8 worm cellular contexts compared by ENCODE assay signal in the genomic region with DNA sequence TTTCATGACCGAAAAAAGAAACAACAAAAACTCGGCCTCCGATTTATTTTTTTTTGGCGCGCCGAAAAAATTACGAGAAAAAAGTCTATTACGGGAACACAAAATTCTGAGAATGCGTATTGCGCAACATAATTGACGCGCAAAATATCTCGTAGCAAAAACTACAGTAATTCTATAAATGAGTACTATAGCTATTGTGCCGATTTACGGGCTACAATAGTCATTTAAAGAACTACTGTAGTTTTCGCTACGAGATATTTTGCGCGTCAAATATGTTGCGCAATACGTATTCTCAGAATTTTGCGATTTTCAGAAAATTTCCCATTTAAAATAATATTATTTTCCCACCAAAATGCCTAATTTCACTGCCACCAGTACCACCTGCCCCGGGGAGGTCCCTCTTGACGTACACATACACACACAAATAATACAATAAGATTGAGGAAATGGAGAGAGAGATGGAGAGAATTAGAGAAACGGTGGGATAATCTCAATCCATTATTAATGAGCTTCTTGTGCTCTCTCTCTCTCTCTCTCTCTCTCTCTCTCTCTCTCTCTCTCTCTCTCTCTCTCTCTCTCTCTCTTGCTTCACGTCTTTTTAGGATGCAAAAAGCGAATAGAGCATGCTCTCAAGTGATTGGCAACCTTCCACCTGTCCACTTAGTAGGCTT.
TF ChIP-seq lines count a peak whose summit lies in the region.

No protein-coding gene starts in this region.

TF ChIP-seq in whole organism, L1 larva, 84 proteins besides CTCF, POLR2A, EP300 and RAD21:
- TF ChIP-seq lin-14 (GFP tag; optimal IDR thresholded peaks at IDR 0.05; lab: Kevin White, UChicago) (peak; percentile 60), nhr-76 (tag; optimal IDR thresholded peaks at IDR 0.05; lab: Kevin White, UChicago) (no peak), unc-86 (tag; optimal IDR thresholded peaks at IDR 0.05; lab: Kevin White, UChicago) (peak; percentile 35)

TF ChIP-seq in whole organism, L2 larva, 48 proteins besides CTCF, POLR2A, EP300 and RAD21 (continues in another document):
- TF ChIP-seq alr-1 (tag; optimal IDR thresholded peaks at IDR 0.05; lab: Kevin White, UChicago) (no peak), nhr-25 (tag; optimal IDR thresholded peaks at IDR 0.05; lab: Kevin White, UChicago) (no peak), crh-2 (tag; optimal IDR thresholded peaks at IDR 0.05; lab: Kevin White, UChicago) (no peak), nhr-12 (tag; optimal IDR thresholded peaks at IDR 0.05; lab: Kevin White, UChicago) (no peak), mbf-1 (tag; optimal IDR thresholded peaks at IDR 0.05; lab: Kevin White, UChicago) (no peak), snpc-4 (tag; optimal IDR thresholded peaks at IDR 0.05; lab: Kevin White, UChicago) (no peak), gmeb-1 (tag; optimal IDR thresholded peaks at IDR 0.05; lab: Kevin White, UChicago) (no peak), sma-9 (GFP tag; optimal IDR thresholded peaks at IDR 0.05; lab: Kevin White, UChicago) (peak; percentile 24), sma-9 (tag; optimal IDR thresholded peaks at IDR 0.05; lab: Kevin White, UChicago) (no peak), mdl-1 (tag; optimal IDR thresholded peaks at IDR 0.05; lab: Kevin White, UChicago) (no peak), ZK546.5 (tag; optimal IDR thresholded peaks at IDR 0.05; lab: Kevin White, UChicago) (no peak), unc-55 (GFP tag; optimal IDR thresholded peaks at IDR 0.05; lab: Kevin White, UChicago) (no peak)

TF ChIP-seq in whole organism, L3 larva, 47 proteins besides CTCF, POLR2A, EP300 and RAD21:
- TF ChIP-seq ceh-9 (tag; optimal IDR thresholded peaks at IDR 0.05; lab: Kevin White, UChicago) (no peak), nhr-11 (tag; optimal IDR thresholded peaks at IDR 0.05; lab: Kevin White, UChicago) (no peak), elt-1 (tag; optimal IDR thresholded peaks at IDR 0.05; lab: Kevin White, UChicago) (no peak), nhr-28 (tag; optimal IDR thresholded peaks at IDR 0.05; lab: Kevin White, UChicago) (no peak), ceh-16 (tag; optimal IDR thresholded peaks at IDR 0.05; lab: Kevin White, UChicago) (no peak), nfya-1 (tag; optimal IDR thresholded peaks at IDR 0.05; lab: Kevin White, UChicago; ENCODE audit: insufficient read depth) (peak; percentile 10), ZK546.5 (tag; optimal IDR thresholded peaks at IDR 0.05; lab: Kevin White, UChicago) (no peak), sea-2 (GFP tag; optimal IDR thresholded peaks at IDR 0.05; lab: Kevin White, UChicago) (peak; percentile 91)

TF ChIP-seq in whole organism, L4 larva, 104 proteins besides CTCF, POLR2A, EP300 and RAD21:
- TF ChIP-seq set-16 (GFP tag; IDR thresholded peaks at IDR 0.05; lab: Robert Waterston, UW) = peak; percentile 37; the same call in 1 of the 2 replicates
- no peak for TF ChIP-seq lin-29 (GFP tag; IDR thresholded peaks at IDR 0.05; lab: Robert Waterston, UW)
- no peak for TF ChIP-seq ZK337.2 (GFP tag; IDR thresholded peaks at IDR 0.05; lab: Robert Waterston, UW)
- peak; percentile 76 for TF ChIP-seq aha-1 (tag; lab: Kevin White, UChicago)
- no peak for TF ChIP-seq T26A8.4 (GFP tag; IDR thresholded peaks at IDR 0.05; lab: Robert Waterston, UW)
- no peak for TF ChIP-seq sdz-12 (GFP tag; optimal IDR thresholded peaks at IDR 0.05; lab: Kevin White, UChicago)

TF ChIP-seq in whole organism, early embryonic, 17 proteins besides CTCF, POLR2A, EP300 and RAD21:
- TF ChIP-seq pes-1 (GFP tag; IDR thresholded peaks at IDR 0.05; lab: Robert Waterston, UW) (no peak), tbx-11 (GFP tag; IDR thresholded peaks at IDR 0.05; lab: Robert Waterston, UW) (no peak), hnd-1 (tag; optimal IDR thresholded peaks at IDR 0.05; lab: Kevin White, UChicago) (no peak), ceh-13 (GFP tag; optimal IDR thresholded peaks at IDR 0.05; lab: Kevin White, UChicago) (no peak), tbx-37 (GFP tag; conservative IDR thresholded peaks at IDR 0.05; lab: Robert Waterston, UW) (no peak), F13C5.2 (tag; optimal IDR thresholded peaks at IDR 0.05; lab: Kevin White, UChicago) (no peak), hmbx-1 (tag; optimal IDR thresholded peaks at IDR 0.05; lab: Kevin White, UChicago) (no peak), ceh-36 (tag; optimal IDR thresholded peaks at IDR 0.05; lab: Kevin White, UChicago) (peak; percentile 24), hmg-4 (GFP tag; optimal IDR thresholded peaks at IDR 0.05; lab: Kevin White, UChicago) (peak; percentile 14), sea-1 (GFP tag; conservative IDR thresholded peaks at IDR 0.05; lab: Robert Waterston, UW) (no peak), tra-4 (tag; optimal IDR thresholded peaks at IDR 0.05; lab: Kevin White, UChicago) (no peak)
TF ChIP-seq in whole organism, early embryonic: peak in this region for 2.

TF ChIP-seq in whole organism, late embryonic, 69 proteins besides CTCF, POLR2A, EP300 and RAD21:
- TF ChIP-seq unc-86 (tag; optimal IDR thresholded peaks at IDR 0.05; lab: Kevin White, UChicago) = peak; percentile 35
- peak; percentile 25 for TF ChIP-seq ceh-31 (tag; optimal IDR thresholded peaks at IDR 0.05; lab: Kevin White, UChicago)
- no peak for TF ChIP-seq mec-3 (tag; optimal IDR thresholded peaks at IDR 0.05; lab: Kevin White, UChicago; ENCODE audit: borderline replicate concordance)
- TF ChIP-seq nfya-1 (tag; optimal IDR thresholded peaks at IDR 0.05; lab: Kevin White, UChicago) = peak; percentile 31
- TF ChIP-seq ceh-24 (tag; optimal IDR thresholded peaks at IDR 0.05; lab: Kevin White, UChicago) = no peak
- TF ChIP-seq unc-55 (GFP tag; optimal IDR thresholded peaks at IDR 0.05; lab: Kevin White, UChicago) = peak; percentile 37
- peak; percentile 11 for TF ChIP-seq unc-42 (tag; optimal IDR thresholded peaks at IDR 0.05; lab: Kevin White, UChicago)
- TF ChIP-seq ttx-3 (tag; optimal IDR thresholded peaks at IDR 0.05; lab: Kevin White, UChicago) = peak; percentile 12
TF ChIP-seq in whole organism, late embryonic: peak in this region for 6.

TF ChIP-seq in whole organism, midembryonic, 9 proteins besides CTCF, POLR2A, EP300 and RAD21:
- TF ChIP-seq T22C8.4 (GFP tag; IDR thresholded peaks at IDR 0.05; lab: Robert Waterston, UW) = no peak
- peak; percentile 8 for TF ChIP-seq cog-1 (tag; optimal IDR thresholded peaks at IDR 0.05; lab: Kevin White, UChicago)
- no peak for TF ChIP-seq ztf-23 (GFP tag; IDR thresholded peaks at IDR 0.05; lab: Robert Waterston, UW)
- 0 out of 2 replicates have a peak, but pooled peaks have one; percentile 35 for TF ChIP-seq tab-1 (GFP tag; IDR thresholded peaks at IDR 0.05; lab: Robert Waterston, UW)

TF ChIP-seq in whole organism, mixed stage, embryonic, 35 proteins besides CTCF, POLR2A, EP300 and RAD21:
- TF ChIP-seq flh-1 (GFP tag; optimal IDR thresholded peaks at IDR 0.05; lab: Kevin White, UChicago) (no peak), cnd-1 (tag; optimal IDR thresholded peaks at IDR 0.05; lab: Kevin White, UChicago) (peak; percentile 62), nhr-28 (tag; optimal IDR thresholded peaks at IDR 0.05; lab: Kevin White, UChicago) (no peak), sem-2 (GFP tag; optimal IDR thresholded peaks at IDR 0.05; lab: Kevin White, UChicago) (no peak), snpc-4 (tag; optimal IDR thresholded peaks at IDR 0.05; lab: Kevin White, UChicago) (no peak), mep-1 (tag; optimal IDR thresholded peaks at IDR 0.05; lab: Kevin White, UChicago) (peak; percentile 12), lin-32 (GFP tag; optimal IDR thresholded peaks at IDR 0.05; lab: Kevin White, UChicago) (no peak), unc-62 (GFP tag; optimal IDR thresholded peaks at IDR 0.05; lab: Kevin White, UChicago) (peak; percentile 5), ces-1 (GFP tag; optimal IDR thresholded peaks at IDR 0.05; lab: Kevin White, UChicago) (peak; percentile 87), sptf-1 (tag; optimal IDR thresholded peaks at IDR 0.05; lab: Kevin White, UChicago) (peak; percentile 53), nhr-76 (tag; optimal IDR thresholded peaks at IDR 0.05; lab: Kevin White, UChicago) (no peak), hlh-1 (tag; optimal IDR thresholded peaks at IDR 0.05; lab: Kevin White, UChicago) (peak; percentile 21), ztf-11 (tag; optimal IDR thresholded peaks at IDR 0.05; lab: Kevin White, UChicago) (peak; percentile 51), mls-2 (tag; optimal IDR thresholded peaks at IDR 0.05; lab: Kevin White, UChicago) (peak; percentile 53), blmp-1 (tag; optimal IDR thresholded peaks at IDR 0.05; lab: Kevin White, UChicago) (no peak), nhr-12 (tag; optimal IDR thresholded peaks at IDR 0.05; lab: Kevin White, UChicago) (no peak), elt-1 (tag; optimal IDR thresholded peaks at IDR 0.05; lab: Kevin White, UChicago; ENCODE audit: borderline replicate concordance, insufficient read depth) (no peak), ceh-43 (GFP tag; optimal IDR thresholded peaks at IDR 0.05; lab: Kevin White, UChicago) (no peak), tbx-8 (GFP tag; optimal IDR thresholded peaks at IDR 0.05; lab: Kevin White, UChicago) (no peak), ceh-39 (tag; optimal IDR thresholded peaks at IDR 0.05; lab: Kevin White, UChicago) (no peak), unc-120 (tag; optimal IDR thresholded peaks at IDR 0.05; lab: Kevin White, UChicago; ENCODE audit: poor library complexity, severe bottlenecking) (no peak), lsy-2 (tag; optimal IDR thresholded peaks at IDR 0.05; lab: Kevin White, UChicago) (no peak), drap-1 (GFP tag; optimal IDR thresholded peaks at IDR 0.05; lab: Kevin White, UChicago) (peak; percentile 31), zip-8 (tag; optimal IDR thresholded peaks at IDR 0.05; lab: Kevin White, UChicago) (peak; percentile 95), ham-2 (GFP tag; optimal IDR thresholded peaks at IDR 0.05; lab: Kevin White, UChicago) (no peak)

Comparison
In these comparisons a context has a peak if more than half of its experiments do, and no peak if none do; other contexts are left out.
1. Of the 29 proteins assayed by ChIP-seq in both whole organism, L4 larva and whole organism, L1 larva: peak only in whole organism, L4 larva: aha-1; only in whole organism, L1 larva: none; in both: none; in neither: 28.